Fruit fly (Drosophila melanogaster): ENCODE results near the gene IntS10.
A peak's percentile ranks its signal among the peaks of the same experiment; 100 is the strongest.

Gene IntS10

dm6 chr3L:3816772-3817483 lies 10.4 kb downstream of the IntS10 start:
- TF ChIP-seq h (GFP tag; optimal IDR thresholded peaks at IDR 0.05): peak; percentile 1
- peak; percentile 90 for TF ChIP-seq Hnf4 (GFP tag; optimal IDR thresholded peaks at IDR 0.05)
- no peak for TF ChIP-seq CG9705 (GFP tag; optimal IDR thresholded peaks at IDR 0.05)
- TF ChIP-seq Rel (GFP tag; optimal IDR thresholded peaks at IDR 0.05): no peak
- TF ChIP-seq Rel (tag; optimal IDR thresholded peaks at IDR 0.05): peak; percentile 93

- TF ChIP-seq Rel (GFP tag; optimal IDR thresholded peaks at IDR 0.05): no peak
- peak; percentile 88 for TF ChIP-seq Rel (tag; optimal IDR thresholded peaks at IDR 0.05)
- no peak for TF ChIP-seq fru (GFP tag; optimal IDR thresholded peaks at IDR 0.05)
- TF ChIP-seq usp (GFP tag; optimal IDR thresholded peaks at IDR 0.05): no peak
- TF ChIP-seq tai (GFP tag; optimal IDR thresholded peaks at IDR 0.05): peak; percentile 84
- peak; percentile 23 for TF ChIP-seq Jra (GFP tag; optimal IDR thresholded peaks at IDR 0.05)
- TF ChIP-seq woc (GFP tag; optimal IDR thresholded peaks at IDR 0.05): peak; percentile 56
- peak; percentile 46 for TF ChIP-seq sage (GFP tag; optimal IDR thresholded peaks at IDR 0.05)
- TF ChIP-seq Hr83 (GFP tag; optimal IDR thresholded peaks at IDR 0.05; ENCODE audit: poor library complexity, severe bottlenecking): peak; percentile 45
- no peak for TF ChIP-seq CrebA (GFP tag; optimal IDR thresholded peaks at IDR 0.05; ENCODE audit: borderline replicate concordance)
- peak; percentile 36 for TF ChIP-seq brk (GFP tag; optimal IDR thresholded peaks at IDR 0.05)
- no peak for TF ChIP-seq ey (GFP tag; optimal IDR thresholded peaks at IDR 0.05)
- TF ChIP-seq psq (GFP tag; optimal IDR thresholded peaks at IDR 0.05): peak; percentile 15
Observed at dm6 chr3L:3818566-3819325, 12.2 kb downstream of the IntS10 start, which contains the start of gene enc. Gene enc (plus strand): TSS chr3L:3818679.

- TF ChIP-seq dsf (GFP tag; optimal IDR thresholded peaks at IDR 0.05; ENCODE audit: borderline replicate concordance) (no peak), Rel (GFP tag; optimal IDR thresholded peaks at IDR 0.05) (no peak), Rel (tag; optimal IDR thresholded peaks at IDR 0.05) (no peak), jim (GFP tag; optimal IDR thresholded peaks at IDR 0.05) (no peak), CrebA (GFP tag; optimal IDR thresholded peaks at IDR 0.05; ENCODE audit: borderline replicate concordance) (no peak), brk (GFP tag; optimal IDR thresholded peaks at IDR 0.05) (peak; percentile 24), rgr (GFP tag; optimal IDR thresholded peaks at IDR 0.05) (peak; percentile 54), Myc (optimal IDR thresholded peaks at IDR 0.05) (no peak), Dif (GFP tag; optimal IDR thresholded peaks at IDR 0.05; ENCODE audit: partially characterized antibody) (peak; percentile 32), sage (GFP tag; optimal IDR thresholded peaks at IDR 0.05) (no peak), Hr83 (GFP tag; optimal IDR thresholded peaks at IDR 0.05; ENCODE audit: poor library complexity, severe bottlenecking) (no peak), br (GFP tag; optimal IDR thresholded peaks at IDR 0.05) (peak; percentile 9), pan (optimal IDR thresholded peaks at IDR 0.05) (no peak), CG9705 (GFP tag; optimal IDR thresholded peaks at IDR 0.05) (no peak), N (GFP tag; optimal IDR thresholded peaks at IDR 0.05) (no peak), Mio (GFP tag; optimal IDR thresholded peaks at IDR 0.05) (no peak), Jra (GFP tag; optimal IDR thresholded peaks at IDR 0.05) (no peak), ey (GFP tag; optimal IDR thresholded peaks at IDR 0.05) (peak; percentile 38), GATAd (GFP tag; optimal IDR thresholded peaks at IDR 0.05) (no peak), Hr78 (GFP tag; optimal IDR thresholded peaks at IDR 0.05) (no peak), woc (GFP tag; optimal IDR thresholded peaks at IDR 0.05) (no peak), OdsH (GFP tag; optimal IDR thresholded peaks at IDR 0.05) (peak; percentile 68), Abd-B (GFP tag; optimal IDR thresholded peaks at IDR 0.05) (no peak), Dfd (GFP tag; optimal IDR thresholded peaks at IDR 0.05) (peak; percentile 13), Vsx2 (GFP tag; optimal IDR thresholded peaks at IDR 0.05; ENCODE audit: partially characterized antibody) (no peak), h (GFP tag; optimal IDR thresholded peaks at IDR 0.05) (peak; percentile 50), dl (GFP tag; optimal IDR thresholded peaks at IDR 0.05; ENCODE audit: insufficient read depth in 1 of 2, partially characterized antibody in 2 of 2) (peak in 1 of 2 experiments; percentile 56), HLH106 (tag; optimal IDR thresholded peaks at IDR 0.05) (peak; percentile 32), dmrt93B (GFP tag; optimal IDR thresholded peaks at IDR 0.05) (peak; percentile 15), Sp1 (GFP tag; optimal IDR thresholded peaks at IDR 0.05) (peak; percentile 40), foxo (GFP tag; optimal IDR thresholded peaks at IDR 0.05) (peak in 1 of 2 experiments; percentile 51), Hnf4 (GFP tag; optimal IDR thresholded peaks at IDR 0.05) (no peak), CG32264 (GFP tag; optimal IDR thresholded peaks at IDR 0.05) (no peak), tai (GFP tag; optimal IDR thresholded peaks at IDR 0.05) (no peak), usp (GFP tag; optimal IDR thresholded peaks at IDR 0.05) (no peak), lola (GFP tag; optimal IDR thresholded peaks at IDR 0.05) (no peak), fru (GFP tag; optimal IDR thresholded peaks at IDR 0.05) (peak; percentile 51), sv (GFP tag; optimal IDR thresholded peaks at IDR 0.05) (peak; percentile 45), psq (GFP tag; optimal IDR thresholded peaks at IDR 0.05) (peak; percentile 48)
Observed at dm6 chr3L:3824790-3825484, 18.4 kb downstream of the IntS10 start, which contains the start of gene Rdh. Gene Rdh (plus strand): TSS chr3L:3825449.

Measured in whole organism, wandering third instar larva.